Worm (Caenorhabditis elegans): ENCODE results near the gene srg-16.

The srg-16 gene

DNA sequence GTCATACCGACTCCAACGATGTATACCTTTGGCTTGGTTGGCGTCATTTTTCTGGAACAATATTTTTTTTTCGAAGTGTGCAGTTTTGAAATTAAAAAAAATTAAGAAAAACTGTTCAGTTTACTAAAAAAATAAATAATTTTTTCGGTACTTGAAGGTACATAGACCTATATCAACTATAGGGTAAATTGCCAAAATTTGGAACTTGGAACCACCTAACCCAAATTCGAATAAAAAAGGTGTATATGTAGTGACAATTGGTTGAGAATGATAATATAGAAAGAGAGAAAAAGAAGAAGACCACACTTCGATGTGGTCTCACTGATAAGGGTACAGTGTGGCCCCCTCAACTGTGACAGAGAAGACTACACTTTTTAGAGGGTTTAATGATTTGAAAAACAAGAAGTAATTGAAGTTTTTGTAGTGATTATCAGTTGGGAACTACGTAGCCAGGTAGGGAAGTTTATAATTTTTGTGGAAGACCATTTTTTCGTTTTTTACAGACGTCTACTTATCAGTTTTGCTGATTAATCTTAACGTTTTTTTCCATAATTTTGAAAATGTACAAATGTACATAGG, 41.2 kb upstream of the srg-16 start, which contains the start of gene daf-22:
Gene daf-22, minus strand, starts transcription at position 51 of the 579 bp plus-strand sequence.
- TF ChIP-seq hpl-2 (GFP tag; optimal IDR thresholded peaks at IDR 0.05) = peak; percentile 15
- no peak for TF ChIP-seq nhr-237 (tag; optimal IDR thresholded peaks at IDR 0.05)
- TF ChIP-seq vab-15 (tag; optimal IDR thresholded peaks at IDR 0.05) = no peak
- no peak for TF ChIP-seq efl-3 (GFP tag; optimal IDR thresholded peaks at IDR 0.05)
- TF ChIP-seq nhr-20 (tag; optimal IDR thresholded peaks at IDR 0.05) = peak; percentile 75
- TF ChIP-seq nhr-28 (tag; optimal IDR thresholded peaks at IDR 0.05) = no peak
- peak; percentile 5 for TF ChIP-seq nhr-90 (tag; optimal IDR thresholded peaks at IDR 0.05; ENCODE audit: poor library complexity)
- TF ChIP-seq lin-39 (tag; optimal IDR thresholded peaks at IDR 0.05) = no peak
- TF ChIP-seq tlp-1 (tag; optimal IDR thresholded peaks at IDR 0.05) = no peak
- TF ChIP-seq snu-23 (GFP tag; optimal IDR thresholded peaks at IDR 0.05) = peak; percentile 3
- peak; percentile 5 for TF ChIP-seq blmp-1 (tag; optimal IDR thresholded peaks at IDR 0.05)
- TF ChIP-seq rnt-1 (tag; optimal IDR thresholded peaks at IDR 0.05) = no peak
- no peak for TF ChIP-seq sox-4 (tag; optimal IDR thresholded peaks at IDR 0.05)
- TF ChIP-seq tbx-2 (tag; optimal IDR thresholded peaks at IDR 0.05) = no peak
- no peak for TF ChIP-seq snpc-4 (tag; optimal IDR thresholded peaks at IDR 0.05)
- no peak for TF ChIP-seq aly-2 (tag; optimal IDR thresholded peaks at IDR 0.05)
- no peak for TF ChIP-seq pax-3 (tag; optimal IDR thresholded peaks at IDR 0.05)
- no peak for TF ChIP-seq efl-1 (optimal IDR thresholded peaks at IDR 0.05)
- peak in 1 of 2 experiments; percentile 80 for TF ChIP-seq efl-1 (GFP tag; optimal IDR thresholded peaks at IDR 0.05 in 1 of 2)
- peak; percentile 84 for TF ChIP-seq elt-2 (tag; optimal IDR thresholded peaks at IDR 0.05)
- no peak for TF ChIP-seq ceh-82 (tag; optimal IDR thresholded peaks at IDR 0.05)
- TF ChIP-seq nhr-12 (tag; optimal IDR thresholded peaks at IDR 0.05) = no peak
- TF ChIP-seq nhr-85 (tag) = no peak
- TF ChIP-seq elt-3 (tag; optimal IDR thresholded peaks at IDR 0.05) = peak in 3 of 6 experiments; percentile 25 to 74 (median 45)
- no peak for TF ChIP-seq aha-1 (tag; optimal IDR thresholded peaks at IDR 0.05)
- no peak for TF ChIP-seq Y116A8C.19 (tag; optimal IDR thresholded peaks at IDR 0.05; ENCODE audit: borderline replicate concordance)
- peak in 1 of 2 experiments; percentile 41 for TF ChIP-seq lin-35 (GFP tag; optimal IDR thresholded peaks at IDR 0.05)
- TF ChIP-seq unc-30 (tag; optimal IDR thresholded peaks at IDR 0.05) = no peak

DNA sequence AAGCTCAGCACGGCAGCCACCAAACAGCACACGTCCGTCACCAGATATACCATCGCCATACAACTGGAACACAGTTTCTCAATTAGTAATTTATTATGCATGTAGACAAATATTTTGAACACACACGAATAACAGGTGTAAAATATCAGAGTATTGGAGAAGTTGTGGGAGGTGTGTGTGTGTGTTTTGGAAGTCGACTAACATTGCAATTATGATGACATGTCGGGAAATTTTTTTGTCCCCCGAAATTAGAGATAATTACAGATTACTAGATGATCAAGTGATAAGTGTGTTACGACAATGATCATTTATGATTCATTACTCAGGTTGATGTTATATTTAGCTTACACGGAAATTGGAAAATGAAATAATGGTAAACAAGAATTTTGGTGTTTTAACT, 37.2 kb upstream of the srg-16 start, which contains the start of gene Y57A10C.8:
Gene Y57A10C.8, minus strand, starts transcription at position 101 of the 400 bp plus-strand sequence.
- TF ChIP-seq nhr-71 (tag; optimal IDR thresholded peaks at IDR 0.05) = no peak
- TF ChIP-seq dsc-1 (tag; optimal IDR thresholded peaks at IDR 0.05) = no peak
- no peak for TF ChIP-seq pax-3 (tag; optimal IDR thresholded peaks at IDR 0.05)
- TF ChIP-seq nhr-77 (tag; optimal IDR thresholded peaks at IDR 0.05) = no peak
- TF ChIP-seq ceh-63 (GFP tag; optimal IDR thresholded peaks at IDR 0.05) = no peak
- no peak for TF ChIP-seq unc-62 (GFP tag; optimal IDR thresholded peaks at IDR 0.05)

DNA sequence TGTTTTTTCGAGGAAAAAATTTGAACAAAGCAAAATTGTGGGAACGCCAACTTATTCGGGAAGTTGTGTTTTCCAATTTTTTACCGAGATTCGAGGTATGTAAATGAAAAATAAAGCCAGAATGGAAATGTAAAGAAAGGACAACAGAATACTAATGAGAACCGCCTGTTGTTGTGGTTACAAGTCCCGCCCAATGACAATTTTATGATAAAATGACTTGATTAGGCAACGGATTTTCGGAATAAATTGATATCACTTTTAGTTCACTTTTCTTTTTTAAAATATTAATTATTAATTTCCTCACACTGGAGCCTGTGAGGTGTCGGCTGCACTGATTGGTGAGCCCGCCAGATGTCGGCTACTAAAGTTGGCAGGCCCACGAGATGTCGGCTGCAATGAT, 34.6 kb upstream of the srg-16 start, which contains the start of gene dct-12:
Gene dct-12, minus strand, starts transcription at position 101 of the 400 bp plus-strand sequence.
- TF ChIP-seq lin-14 (GFP tag; optimal IDR thresholded peaks at IDR 0.05) (no peak), nhr-85 (tag) (no peak), dpl-1 (GFP tag; optimal IDR thresholded peaks at IDR 0.05) (no peak), nhr-11 (tag; optimal IDR thresholded peaks at IDR 0.05) (no peak), lir-3 (tag; optimal IDR thresholded peaks at IDR 0.05; ENCODE audit: poor library complexity) (no peak), irx-1 (tag; optimal IDR thresholded peaks at IDR 0.05) (no peak), pag-3 (tag; optimal IDR thresholded peaks at IDR 0.05; ENCODE audit: borderline replicate concordance, insufficient read depth) (no peak), sup-37 (GFP tag; optimal IDR thresholded peaks at IDR 0.05) (no peak), zip-4 (GFP tag; optimal IDR thresholded peaks at IDR 0.05) (no peak), dsc-1 (tag; optimal IDR thresholded peaks at IDR 0.05) (no peak), F16B12.6 (tag; optimal IDR thresholded peaks at IDR 0.05) (no peak), C34B4.2 (tag; optimal IDR thresholded peaks at IDR 0.05) (no peak), zag-1 (tag; optimal IDR thresholded peaks at IDR 0.05) (no peak), pqm-1 (tag; optimal IDR thresholded peaks at IDR 0.05) (no peak), ceh-8 (GFP tag; optimal IDR thresholded peaks at IDR 0.05) (no peak)
